Worm (Caenorhabditis elegans): ENCODE measurements around the gene F57C12.6.

- TF ChIP-seq tbx-8 (GFP tag; optimal IDR thresholded peaks at IDR 0.05), result no peak
- no peak for TF ChIP-seq mep-1 (tag; optimal IDR thresholded peaks at IDR 0.05)
These were observed 34.0 kb upstream of the F57C12.6 start, which contains the start of gene mrp-1 for ce11 chrX:587798-588197.
